Fruit fly (Drosophila melanogaster) whole organism, embryonic: Measurements from ENCODE around the gene Catsup.

ENCODE experiments used
- ATbp ChIP-seq: fragments of 200-800 bp; sonication (Bioruptor generic); optimal IDR thresholded peaks from 2 replicates; lab custom pipeline; 2017; ENCODE audit warnings: missing biosample characterization, mild to moderate bottlenecking, missing genetic modification characterization, missing genetic modification reagents
- B-H1 ChIP-seq: fragments of 200-800 bp; sonication (Bioruptor generic); IDR thresholded peaks from 3 replicates; pipeline ENCODE4 v1.3.6; 2022; ENCODE audit warnings: missing biosample characterization, missing genetic modification characterization
- Bgb ChIP-seq: fragments of 200-800 bp; sonication (Bioruptor generic); IDR thresholded peaks from 2 replicates; pipeline ENCODE4 v1.3.6; 2022; ENCODE audit warnings: missing biosample characterization, missing genetic modification characterization; ENCODE audit not compliant: partially characterized antibody
- Blimp-1 ChIP-seq: fragments of 200-800 bp; sonication (Bioruptor generic); optimal IDR thresholded peaks from 3 replicates; lab custom pipeline; 2018; ENCODE audit warnings: missing biosample characterization, missing genetic modification characterization, mild to moderate bottlenecking, moderate library complexity, missing genetic modification reagents
- CG10209 ChIP-seq: fragments of 200-800 bp; sonication (Bioruptor generic); optimal IDR thresholded peaks from 3 replicates; lab custom pipeline; 2017; ENCODE audit warnings: missing biosample characterization, mild to moderate bottlenecking, missing genetic modification characterization, missing genetic modification reagents
- CG1024 ChIP-seq: fragments of 200-800 bp; sonication (Bioruptor generic); IDR thresholded peaks from 2 replicates; pipeline ENCODE4 v1.3.6; 2022; ENCODE audit warnings: missing biosample characterization, missing genetic modification characterization
- CG10366 ChIP-seq: fragments of 200-800 bp; sonication (Bioruptor generic); IDR thresholded peaks from 2 replicates; pipeline ENCODE4 v1.3.6; 2022; ENCODE audit warnings: missing biosample characterization, missing genetic modification characterization
- CG12391 ChIP-seq: fragments of 200-800 bp; sonication (Bioruptor generic); optimal IDR thresholded peaks from 3 replicates; lab custom pipeline; 2018; ENCODE audit warnings: missing biosample characterization, mild to moderate bottlenecking, missing genetic modification characterization, moderate library complexity
- CG18599 ChIP-seq: fragments of 200-800 bp; sonication (Bioruptor generic); optimal IDR thresholded peaks from 3 replicates; lab custom pipeline; 2017; ENCODE audit warnings: missing biosample characterization, missing genetic modification characterization, mild to moderate bottlenecking, moderate library complexity, missing genetic modification reagents
- CG31365 ChIP-seq: fragments of 200-800 bp; sonication (Bioruptor generic); optimal IDR thresholded peaks from 2 replicates; lab custom pipeline; 2018; ENCODE audit warnings: missing biosample characterization, mild to moderate bottlenecking, missing genetic modification characterization
- CG34376 ChIP-seq: fragments of 200-800 bp; sonication (Bioruptor generic); optimal IDR thresholded peaks from 2 replicates; lab custom pipeline; 2018; ENCODE audit warnings: missing biosample characterization, mild to moderate bottlenecking, missing genetic modification characterization
- CG3995 ChIP-seq: fragments of 200-800 bp; sonication (Bioruptor generic); optimal IDR thresholded peaks from 3 replicates; lab custom pipeline; 2016; ENCODE audit warnings: missing biosample characterization, missing genetic modification characterization
- CG4820 ChIP-seq: fragments of 200-800 bp; sonication (Bioruptor generic); optimal IDR thresholded peaks from 3 replicates; lab custom pipeline; 2016; ENCODE audit warnings: missing biosample characterization, missing genetic modification characterization
- CG6854 ChIP-seq: fragments of 200-800 bp; sonication (Bioruptor generic); optimal IDR thresholded peaks from 3 replicates; lab custom pipeline; 2017; ENCODE audit warnings: missing biosample characterization, mild to moderate bottlenecking, missing genetic modification characterization
- CG7963 ChIP-seq: fragments of 200-800 bp; sonication (Bioruptor generic); IDR thresholded peaks from 3 replicates; pipeline ENCODE4 v1.3.6; 2022; ENCODE audit warnings: missing biosample characterization, missing genetic modification characterization; ENCODE audit not compliant: partially characterized antibody
- CG8281 ChIP-seq: fragments of 200-800 bp; sonication (Bioruptor generic); optimal IDR thresholded peaks from 2 replicates; lab custom pipeline; 2018; ENCODE audit warnings: missing biosample characterization, mild to moderate bottlenecking, missing genetic modification characterization, moderate library complexity
- CG9727 ChIP-seq: fragments of 200-800 bp; sonication (Bioruptor generic); optimal IDR thresholded peaks from 3 replicates; lab custom pipeline; 2017; ENCODE audit warnings: missing biosample characterization, mild to moderate bottlenecking, missing genetic modification characterization
- Dad ChIP-seq: fragments of 200-800 bp; sonication (Bioruptor generic); optimal IDR thresholded peaks from 3 replicates; lab custom pipeline; 2016; ENCODE audit warnings: missing biosample characterization, missing genetic modification characterization
- Dfd ChIP-seq, 2 experiments: fragments of >200 bp; optimal IDR thresholded peaks; 2 replicates each; lab custom pipeline; 2017; ENCODE audit warnings: missing biosample characterization in 2 of 2, missing genetic modification characterization in 2 of 2
- Ets65A ChIP-seq: fragments of 200-800 bp; sonication (Bioruptor generic); peaks from one replicate; lab custom pipeline; 2016; ENCODE audit warnings: missing biosample characterization, missing genetic modification characterization
- Gug ChIP-seq: fragments of 200-800 bp; sonication (Bioruptor generic); IDR thresholded peaks from 4 replicates; pipeline ENCODE4 v1.3.6; 2022; ENCODE audit warnings: missing biosample characterization, missing genetic modification characterization
- Hand ChIP-seq: fragments of 200-800 bp; sonication (Bioruptor generic); optimal IDR thresholded peaks from 2 replicates; lab custom pipeline; 2017; ENCODE audit warnings: mild to moderate bottlenecking, missing biosample characterization, missing genetic modification reagents, missing genetic modification characterization
- Kr ChIP-seq: fragments of 200-800 bp; sonication (Bioruptor generic); optimal IDR thresholded peaks from 2 replicates; lab custom pipeline; 2017; ENCODE audit warnings: missing biosample characterization, mild to moderate bottlenecking, missing genetic modification characterization
- Lpt ChIP-seq: fragments of >200 bp; optimal IDR thresholded peaks from 2 replicates; lab custom pipeline; 2018; ENCODE audit warnings: missing biosample characterization, missing genetic modification characterization
- MBD-R2 ChIP-seq: fragments of 200-800 bp; sonication (Bioruptor generic); IDR thresholded peaks from 2 replicates; pipeline ENCODE4 v1.3.6; 2022; ENCODE audit warnings: missing biosample characterization, missing genetic modification characterization
- MTF-1 ChIP-seq: fragments of 200-800 bp; sonication (Bioruptor generic); optimal IDR thresholded peaks from 2 replicates; lab custom pipeline; 2018; ENCODE audit warnings: missing biosample characterization, mild to moderate bottlenecking, missing genetic modification characterization, borderline replicate concordance
- Ravus ChIP-seq: fragments of 200-800 bp; sonication (Bioruptor generic); IDR thresholded peaks from 2 replicates; pipeline ENCODE4 v1.3.6; 2022; ENCODE audit warnings: missing biosample characterization, missing genetic modification characterization
- Rfx ChIP-seq: fragments of 200-800 bp; sonication (Bioruptor generic); IDR thresholded peaks from 2 replicates; pipeline ENCODE4 v1.3.6; 2022; ENCODE audit warnings: missing biosample characterization, missing genetic modification characterization
- Scr ChIP-seq: fragments of 200-800 bp; sonication (Bioruptor generic); IDR thresholded peaks from 2 replicates; pipeline ENCODE4 v1.3.6; 2022; ENCODE audit warnings: missing biosample characterization, missing genetic modification characterization; ENCODE audit not compliant: partially characterized antibody
- Sry-β ChIP-seq: fragments of 200-800 bp; sonication (Bioruptor generic); optimal IDR thresholded peaks from 2 replicates; lab custom pipeline; 2018; ENCODE audit warnings: missing biosample characterization, mild to moderate bottlenecking, missing genetic modification characterization, moderate library complexity
- Trl ChIP-seq, 3 experiments: fragments of >200 bp in 2 of 3; fragments of 200-800 bp in 1 of 3; sonication (Bioruptor generic) in 1 of 3; optimal IDR thresholded peaks; 2 replicates in 1 of 3; 3 replicates in 2 of 3; lab custom pipeline; 2016 to 2017; ENCODE audit warnings: missing biosample characterization in 1 of 3, missing genetic modification characterization in 1 of 3
- Xbp1 ChIP-seq: fragments of 200-800 bp; sonication (Bioruptor generic); optimal IDR thresholded peaks from 3 replicates; lab custom pipeline; 2016; ENCODE audit warnings: missing biosample characterization, mild to moderate bottlenecking, missing genetic modification characterization
- cg ChIP-seq: fragments of 200-800 bp; sonication (Bioruptor generic); optimal IDR thresholded peaks from 3 replicates; lab custom pipeline; 2019; ENCODE audit warnings: missing biosample characterization, mild to moderate bottlenecking, missing genetic modification characterization, moderate library complexity
- dati ChIP-seq: fragments of 200-800 bp; sonication (Bioruptor generic); IDR thresholded peaks from 2 replicates; pipeline ENCODE4 v1.3.6; 2022; ENCODE audit warnings: missing biosample characterization, missing genetic modification characterization
- fd64A ChIP-seq: fragments of 200-800 bp; sonication (Bioruptor generic); optimal IDR thresholded peaks from 3 replicates; lab custom pipeline; 2018; ENCODE audit warnings: missing biosample characterization, mild to moderate bottlenecking, missing genetic modification characterization
- gce ChIP-seq: fragments of 200-800 bp; sonication (Bioruptor generic); IDR thresholded peaks from 3 replicates; pipeline ENCODE4 v1.3.6; 2022; ENCODE audit warnings: missing biosample characterization, missing genetic modification characterization
- gsb ChIP-seq: fragments of 200-800 bp; sonication (Bioruptor generic); IDR thresholded peaks from 2 replicates; pipeline ENCODE4 v1.3.6; 2022; ENCODE audit warnings: missing biosample characterization, missing genetic modification characterization
- hkb ChIP-seq, 2 experiments: fragments of 200-800 bp in 1 of 2; fragments of >200 bp in 1 of 2; sonication (Bioruptor generic) in 1 of 2; IDR thresholded peaks in 1 of 2; optimal IDR thresholded peaks in 1 of 2; 2 replicates each; pipeline versions ENCODE4 v1.3.6 to Lab custom; 2017 to 2022; ENCODE audit warnings: missing biosample characterization in 1 of 2, missing genetic modification characterization in 1 of 2
- lilli ChIP-seq: fragments of 200-800 bp; sonication (Bioruptor generic); optimal IDR thresholded peaks from 3 replicates; lab custom pipeline; 2016; ENCODE audit warnings: missing biosample characterization, missing genetic modification characterization
- lola ChIP-seq, 3 experiments: fragments of >200 bp in 2 of 3; fragments of 200-800 bp in 1 of 3; sonication (Bioruptor generic) in 1 of 3; optimal IDR thresholded peaks; 2 replicates each; lab custom pipeline; 2017 to 2019; ENCODE audit warnings: missing biosample characterization in 3 of 3, missing genetic modification characterization in 3 of 3, mild to moderate bottlenecking in 1 of 3, moderate library complexity in 1 of 3
- luna ChIP-seq: fragments of 200-800 bp; sonication (Bioruptor generic); optimal IDR thresholded peaks from 2 replicates; lab custom pipeline; 2016; ENCODE audit warnings: missing biosample characterization, missing genetic modification characterization
- mam ChIP-seq: fragments of 200-800 bp; sonication (Bioruptor generic); optimal IDR thresholded peaks from 3 replicates; lab custom pipeline; 2016; ENCODE audit warnings: missing biosample characterization, missing genetic modification characterization
- mld ChIP-seq: fragments of 200-800 bp; sonication (Bioruptor generic); IDR thresholded peaks from 3 replicates; pipeline ENCODE4 v1.3.6; 2022; ENCODE audit warnings: missing biosample characterization, missing genetic modification characterization; ENCODE audit not compliant: partially characterized antibody
- phol ChIP-seq: fragments of 200-800 bp; sonication (Bioruptor generic); optimal IDR thresholded peaks from 3 replicates; lab custom pipeline; 2018; ENCODE audit warnings: missing biosample characterization, mild to moderate bottlenecking, missing genetic modification characterization, moderate library complexity
- row ChIP-seq: fragments of 200-800 bp; sonication (Bioruptor generic); IDR thresholded peaks from 3 replicates; pipeline ENCODE4 v1.3.6; 2022; ENCODE audit warnings: missing biosample characterization, missing genetic modification characterization
- slbo ChIP-seq: fragments of 200-800 bp; sonication (Bioruptor generic); IDR thresholded peaks from 2 replicates; pipeline ENCODE4 v1.3.6; 2022; ENCODE audit warnings: missing biosample characterization, missing genetic modification characterization
- so ChIP-seq: fragments of 200-800 bp; sonication (Bioruptor generic); IDR thresholded peaks from 3 replicates; pipeline ENCODE4 v1.3.6; 2022; ENCODE audit warnings: missing biosample characterization, missing genetic modification characterization
- ssp ChIP-seq: fragments of 200-800 bp; sonication (Bioruptor generic); IDR thresholded peaks from 2 replicates; pipeline ENCODE4 v1.3.6; 2022; ENCODE audit warnings: missing biosample characterization, missing genetic modification characterization
- usp ChIP-seq: fragments of >200 bp; optimal IDR thresholded peaks from 2 replicates; lab custom pipeline; 2017; ENCODE audit warnings: missing biosample characterization, missing genetic modification characterization
- vnd ChIP-seq: fragments of 200-800 bp; sonication (Bioruptor generic); IDR thresholded peaks from 3 replicates; pipeline ENCODE4 v1.3.6; 2022; ENCODE audit warnings: missing biosample characterization, missing genetic modification characterization; ENCODE audit not compliant: partially characterized antibody

Gene Catsup

DNA sequence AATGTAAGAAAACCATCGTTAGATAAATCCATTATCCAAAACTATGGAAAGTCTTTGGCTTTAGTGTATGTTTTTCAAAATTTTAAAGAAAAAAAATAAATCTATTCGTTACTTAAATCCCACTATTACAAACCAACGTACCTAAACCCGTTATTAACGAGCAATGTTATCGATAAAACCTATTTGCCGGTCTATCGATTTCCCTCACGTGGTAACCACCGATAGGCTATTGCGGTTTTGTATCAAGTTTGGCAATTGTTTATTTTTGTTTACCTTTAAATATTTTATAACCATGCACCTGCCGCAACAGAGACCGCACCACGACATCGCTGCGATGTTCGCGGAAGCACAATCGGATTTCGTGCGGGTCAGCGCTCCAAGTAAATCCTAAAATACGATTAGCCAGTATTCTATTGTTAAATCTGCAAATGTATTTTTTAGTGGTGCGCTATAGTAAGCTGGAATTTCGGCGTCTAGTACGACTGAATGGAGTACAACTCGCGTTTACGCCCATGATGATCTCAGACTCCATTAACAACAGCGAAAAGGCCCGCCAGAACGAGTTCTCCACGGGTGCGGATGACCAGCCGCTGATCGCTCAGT is 21.5 kb downstream of the Catsup start, which contains the start of gene Dus4:
TSS of gene Dus4 (plus strand) at position 206 of the 603 bp plus-strand sequence.
- no peak for TF ChIP-seq Hand (GFP tag; lab: Kevin White, UChicago)
- TF ChIP-seq Trl (optimal IDR thresholded peaks at IDR 0.05; lab: Kevin White, UChicago), result no peak
- TF ChIP-seq Trl (GFP tag; optimal IDR thresholded peaks at IDR 0.05; lab: Kevin White, UChicago), result no peak
- no peak for TF ChIP-seq ssp (GFP tag; lab: Robert Waterston, UW)
- TF ChIP-seq Ravus (GFP tag; lab: Robert Waterston, UW), result no peak
- no peak for TF ChIP-seq CG1024 (GFP tag; lab: Robert Waterston, UW)
- no peak for TF ChIP-seq dati
- TF ChIP-seq lola (GFP tag; optimal IDR thresholded peaks at IDR 0.05; lab: Kevin White, UChicago), result no peak
- TF ChIP-seq CG31365, result no peak
- no peak for TF ChIP-seq lilli (GFP tag; lab: Kevin White, UChicago)
- TF ChIP-seq MTF-1 (GFP tag; lab: Kevin White, UChicago), result no peak
- no peak for TF ChIP-seq cg (GFP tag; lab: Kevin White, UChicago)
- no peak for TF ChIP-seq Ets65A
- no peak for TF ChIP-seq Xbp1 (GFP tag; lab: Kevin White, UChicago)
- TF ChIP-seq CG4820, result no peak
- no peak for TF ChIP-seq B-H1 (GFP tag; lab: Robert Waterston, UW)
- TF ChIP-seq CG18599 (GFP tag; lab: Kevin White, UChicago), result no peak
- TF ChIP-seq CG12391 (tag; lab: Kevin White, UChicago), result no peak
- peak; percentile 95 for TF ChIP-seq mld (GFP tag; lab: Robert Waterston, UW)
- TF ChIP-seq luna (GFP tag; lab: Kevin White, UChicago), result no peak
- TF ChIP-seq CG10209, result no peak
- TF ChIP-seq phol, result no peak
- TF ChIP-seq MBD-R2 (GFP tag; lab: Robert Waterston, UW), result peak; percentile 40; the same call in 1 of the 2 replicates
- no peak for TF ChIP-seq CG6854 (GFP tag; lab: Kevin White, UChicago)
- no peak for TF ChIP-seq mam
- no peak for TF ChIP-seq row (GFP tag; lab: Robert Waterston, UW)
- peak; percentile 80 for TF ChIP-seq Scr
- TF ChIP-seq Kr (GFP tag; lab: Kevin White, UChicago), result no peak
- no peak for TF ChIP-seq CG34376 (GFP tag; lab: Kevin White, UChicago)
- no peak for TF ChIP-seq ATbp (GFP tag; lab: Kevin White, UChicago)
- no peak for TF ChIP-seq Lpt (GFP tag; lab: Kevin White, UChicago)
- no peak for TF ChIP-seq usp
- peak; percentile 87 for TF ChIP-seq Bgb (GFP tag; lab: Robert Waterston, UW)
- no peak for TF ChIP-seq Dfd (GFP tag; optimal IDR thresholded peaks at IDR 0.05; lab: Kevin White, UChicago)
- peak; percentile 85 for TF ChIP-seq vnd (GFP tag; lab: Robert Waterston, UW)
- no peak for TF ChIP-seq CG3995 (GFP tag; lab: Kevin White, UChicago)
- TF ChIP-seq Rfx, result no peak
- no peak for TF ChIP-seq so (GFP tag; lab: Robert Waterston, UW)
- no peak for TF ChIP-seq CG9727 (GFP tag; lab: Kevin White, UChicago)
- no peak for TF ChIP-seq Gug (GFP tag; lab: Robert Waterston, UW)
- no peak for TF ChIP-seq Sry-β
- no peak for TF ChIP-seq gsb (GFP tag; lab: Robert Waterston, UW)
- TF ChIP-seq fd64A, result no peak
- no peak for TF ChIP-seq slbo (GFP tag; lab: Robert Waterston, UW)
- TF ChIP-seq Blimp-1, result no peak
- no peak for TF ChIP-seq CG10366
- TF ChIP-seq Dad, result no peak
- TF ChIP-seq CG8281 (tag; lab: Kevin White, UChicago), result no peak
- TF ChIP-seq gce (GFP tag; lab: Robert Waterston, UW), result no peak
- peak; percentile 94 for TF ChIP-seq CG7963
- no peak for TF ChIP-seq hkb (optimal IDR thresholded peaks at IDR 0.05; lab: Kevin White, UChicago)
- TF ChIP-seq hkb (GFP tag; IDR thresholded peaks at IDR 0.05; lab: Robert Waterston, UW), result no peak
